Worm (Caenorhabditis elegans): ENCODE measurements around the gene T26C5.4.

T26C5.4 gene

ce11 chrII:9250422-9250821, at the start of gene T26C5.4:
T26C5.4 (minus strand) TSS chrII:9250522.
- TF ChIP-seq tra-4 (tag; optimal IDR thresholded peaks at IDR 0.05) = no peak
- TF ChIP-seq ets-7 (tag; optimal IDR thresholded peaks at IDR 0.05) = no peak
- no peak for TF ChIP-seq tbx-11 (GFP tag; IDR thresholded peaks at IDR 0.05)
- TF ChIP-seq ceh-13 (GFP tag; optimal IDR thresholded peaks at IDR 0.05) = no peak
- TF ChIP-seq F13C5.2 (tag; optimal IDR thresholded peaks at IDR 0.05) = no peak
- TF ChIP-seq tbx-37 (GFP tag; conservative IDR thresholded peaks at IDR 0.05) = no peak
- TF ChIP-seq aly-1 (tag; optimal IDR thresholded peaks at IDR 0.05) = no peak
- TF ChIP-seq ama-1 (optimal IDR thresholded peaks at IDR 0.05) = no peak
- TF ChIP-seq flt-1 (GFP tag; IDR thresholded peaks at IDR 0.05) = no peak
- no peak for TF ChIP-seq B0310.2 (tag; optimal IDR thresholded peaks at IDR 0.05)

ce11 chrII:9299679-9300078, 49.4 kb upstream of the T26C5.4 start:
- TF ChIP-seq F13C5.2 (tag; optimal IDR thresholded peaks at IDR 0.05) (no peak), tra-4 (tag; optimal IDR thresholded peaks at IDR 0.05) (no peak), B0310.2 (tag; optimal IDR thresholded peaks at IDR 0.05) (no peak), flt-1 (GFP tag; IDR thresholded peaks at IDR 0.05) (no peak), sea-1 (GFP tag; conservative IDR thresholded peaks at IDR 0.05) (no peak), hmbx-1 (tag; optimal IDR thresholded peaks at IDR 0.05) (no peak), hnd-1 (tag; optimal IDR thresholded peaks at IDR 0.05) (no peak), scrt-1 (GFP tag; IDR thresholded peaks at IDR 0.05) (no peak), tbx-11 (GFP tag; IDR thresholded peaks at IDR 0.05) (no peak), tbx-37 (GFP tag; conservative IDR thresholded peaks at IDR 0.05) (no peak), ets-7 (tag; optimal IDR thresholded peaks at IDR 0.05) (no peak), ama-1 (optimal IDR thresholded peaks at IDR 0.05) (no peak), pes-1 (GFP tag; IDR thresholded peaks at IDR 0.05) (no peak), ceh-13 (GFP tag; optimal IDR thresholded peaks at IDR 0.05) (no peak), ceh-36 (tag; optimal IDR thresholded peaks at IDR 0.05) (no peak)

- no peak for TF ChIP-seq flt-1 (GFP tag; IDR thresholded peaks at IDR 0.05)
These were observed 45.4 kb upstream of the T26C5.4 start, which contains the start of gene C01G6.9 for ce11 chrII:9295678-9296077. C01G6.9 (minus strand) TSS chrII:9295818.

ce11 chrII:9291632-9292031, 41.3 kb upstream of the T26C5.4 start, which contains the start of gene acs-7:
acs-7 (plus strand) TSS chrII:9292017.
- TF ChIP-seq tbx-37 (GFP tag; conservative IDR thresholded peaks at IDR 0.05) (no peak), tbx-11 (GFP tag; IDR thresholded peaks at IDR 0.05) (no peak), hnd-1 (tag; optimal IDR thresholded peaks at IDR 0.05) (no peak), F13C5.2 (tag; optimal IDR thresholded peaks at IDR 0.05) (no peak), ets-7 (tag; optimal IDR thresholded peaks at IDR 0.05) (no peak)

ce11 chrII:9289127-9289526, 38.8 kb upstream of the T26C5.4 start:
- no peak for TF ChIP-seq tbx-11 (GFP tag; IDR thresholded peaks at IDR 0.05)
- no peak for TF ChIP-seq sea-1 (GFP tag; conservative IDR thresholded peaks at IDR 0.05)
- no peak for TF ChIP-seq tra-4 (tag; optimal IDR thresholded peaks at IDR 0.05)
- TF ChIP-seq ceh-36 (tag; optimal IDR thresholded peaks at IDR 0.05) = no peak

ce11 chrII:9285171-9286025, 35.1 kb upstream of the T26C5.4 start, which contains the start of gene mtrr-1:
mtrr-1 (plus strand) TSS chrII:9285975.
- TF ChIP-seq hnd-1 (tag; optimal IDR thresholded peaks at IDR 0.05) (no peak), pes-1 (GFP tag; IDR thresholded peaks at IDR 0.05) (no peak), sea-1 (GFP tag; conservative IDR thresholded peaks at IDR 0.05) (no peak), ets-7 (tag; optimal IDR thresholded peaks at IDR 0.05) (no peak), tbx-37 (GFP tag; conservative IDR thresholded peaks at IDR 0.05) (no peak), ceh-13 (GFP tag; optimal IDR thresholded peaks at IDR 0.05) (no peak), hmbx-1 (tag; optimal IDR thresholded peaks at IDR 0.05) (no peak), scrt-1 (GFP tag; IDR thresholded peaks at IDR 0.05) (no peak), F13C5.2 (tag; optimal IDR thresholded peaks at IDR 0.05) (no peak), tra-4 (tag; optimal IDR thresholded peaks at IDR 0.05) (no peak), ama-1 (optimal IDR thresholded peaks at IDR 0.05) (no peak), ceh-36 (tag; optimal IDR thresholded peaks at IDR 0.05) (no peak), aly-1 (tag; optimal IDR thresholded peaks at IDR 0.05) (no peak), tbx-11 (GFP tag; IDR thresholded peaks at IDR 0.05) (no peak), hmg-4 (GFP tag; optimal IDR thresholded peaks at IDR 0.05) (no peak)

ce11 chrII:9284358-9285170, 34.2 kb upstream of the T26C5.4 start:
- TF ChIP-seq tbx-37 (GFP tag; conservative IDR thresholded peaks at IDR 0.05) (0 out of 2 replicates have a peak, but pooled peaks have one; percentile 10), hnd-1 (tag; optimal IDR thresholded peaks at IDR 0.05) (no peak), F13C5.2 (tag; optimal IDR thresholded peaks at IDR 0.05) (no peak), ets-7 (tag; optimal IDR thresholded peaks at IDR 0.05) (no peak), ama-1 (optimal IDR thresholded peaks at IDR 0.05) (no peak), scrt-1 (GFP tag; IDR thresholded peaks at IDR 0.05) (no peak), aly-1 (tag; optimal IDR thresholded peaks at IDR 0.05) (no peak), sea-1 (GFP tag; conservative IDR thresholded peaks at IDR 0.05) (0 out of 2 replicates have a peak, but pooled peaks have one; percentile 6), hmbx-1 (tag; optimal IDR thresholded peaks at IDR 0.05) (no peak), pes-1 (GFP tag; IDR thresholded peaks at IDR 0.05) (no peak)
